Worm (Caenorhabditis elegans): ENCODE results near the gene usp-46.

ce11 chrIII:9782011-9782436 lies 5.6 kb downstream of the usp-46 start, which contains the start of gene vha-2:
- no peak for TF ChIP-seq mdl-1 (tag; optimal IDR thresholded peaks at IDR 0.05)
- no peak for TF ChIP-seq ztf-4 (tag; optimal IDR thresholded peaks at IDR 0.05)
- no peak for TF ChIP-seq nhr-77 (tag; optimal IDR thresholded peaks at IDR 0.05)
- TF ChIP-seq lsy-2 (tag; optimal IDR thresholded peaks at IDR 0.05) = no peak

Data from whole organism, L2 larva.